Worm (Caenorhabditis elegans) whole organism, mixed stage, embryonic: ENCODE measurements around the gene ZK228.13.

Source experiments
- ceh-39 ChIP-seq: fragments of 150-350 bp; optimal IDR thresholded peaks from 2 replicates; lab custom pipeline; 2014; ENCODE audit warnings: missing biosample characterization, missing genetic modification characterization
- ces-1 ChIP-seq: fragments of 150-350 bp; optimal IDR thresholded peaks from 2 replicates; lab custom pipeline; 2014; ENCODE audit warnings: missing biosample characterization, missing genetic modification reagents, missing genetic modification characterization
- elt-3 ChIP-seq: fragments of 150-350 bp; optimal IDR thresholded peaks from 2 replicates; lab custom pipeline; 2014; ENCODE audit warnings: missing biosample characterization, missing genetic modification characterization
- lin-13 ChIP-seq: fragments of 150-350 bp; optimal IDR thresholded peaks from 2 replicates; lab custom pipeline; 2014; ENCODE audit warnings: missing biosample characterization, missing genetic modification characterization
- lsy-2 ChIP-seq: fragments of 150-350 bp; optimal IDR thresholded peaks from 2 replicates; lab custom pipeline; 2014; ENCODE audit warnings: missing biosample characterization, missing genetic modification characterization
- mab-5 ChIP-seq: fragments of 150-350 bp; optimal IDR thresholded peaks from 2 replicates; lab custom pipeline; 2014; ENCODE audit warnings: missing biosample characterization, missing genetic modification characterization
- mep-1 ChIP-seq: fragments of 150-350 bp; optimal IDR thresholded peaks from 2 replicates; lab custom pipeline; 2017; ENCODE audit warnings: missing biosample characterization, missing genetic modification reagents, missing genetic modification characterization, inconsistent platforms
- mls-2 ChIP-seq: sonication (generic microtip); optimal IDR thresholded peaks from 2 replicates; lab custom pipeline; 2016; ENCODE audit warnings: mild to moderate bottlenecking, missing genetic modification characterization, moderate library complexity, missing compliant biosample characterization
- nhr-237 ChIP-seq: fragments of 150-350 bp; optimal IDR thresholded peaks from 2 replicates; lab custom pipeline; 2014; ENCODE audit warnings: missing biosample characterization, missing genetic modification characterization
- nhr-28 ChIP-seq: fragments of 150-350 bp; optimal IDR thresholded peaks from 2 replicates; lab custom pipeline; 2014; ENCODE audit warnings: missing biosample characterization, missing genetic modification characterization
- snpc-4 ChIP-seq: fragments of 150-350 bp; optimal IDR thresholded peaks from 2 replicates; lab custom pipeline; 2014; ENCODE audit warnings: missing biosample characterization, missing genetic modification characterization
- unc-39 ChIP-seq: fragments of 150-350 bp; optimal IDR thresholded peaks from 2 replicates; lab custom pipeline; 2014; ENCODE audit warnings: missing biosample characterization, missing genetic modification characterization
- unc-62 ChIP-seq: fragments of 150-350 bp; optimal IDR thresholded peaks from 2 replicates; lab custom pipeline; 2014; ENCODE audit warnings: missing biosample characterization, missing genetic modification reagents, missing genetic modification characterization
- ztf-11 ChIP-seq: fragments of 150-350 bp; optimal IDR thresholded peaks from 2 replicates; lab custom pipeline; 2014; ENCODE audit warnings: missing biosample characterization, missing genetic modification characterization

DNA sequence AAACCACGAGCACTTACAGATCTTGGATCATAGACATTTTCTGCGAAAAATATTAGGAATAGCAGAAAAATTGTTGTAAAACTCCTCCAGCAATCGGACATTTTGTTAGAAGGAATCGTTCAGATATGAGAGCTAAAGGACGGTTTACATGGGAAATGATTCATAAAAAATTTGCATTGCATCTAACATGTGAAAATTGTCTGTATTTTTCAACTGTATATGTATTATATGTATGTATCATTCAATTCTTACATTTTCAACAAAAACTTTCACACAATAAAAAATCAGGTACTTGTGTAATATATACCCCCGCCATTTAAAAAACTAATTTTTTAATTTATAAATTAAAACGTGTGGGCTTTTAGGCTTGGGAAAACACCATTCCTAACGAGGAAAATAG, at the start of gene ZK228.13:
- TF ChIP-seq nhr-237 (tag; lab: Kevin White, UChicago) (no peak), nhr-28 (tag; lab: Kevin White, UChicago) (no peak), unc-62 (no peak), unc-39 (no peak), ces-1 (GFP tag; lab: Kevin White, UChicago) (no peak), elt-3 (tag; lab: Kevin White, UChicago) (no peak), ceh-39 (tag; lab: Kevin White, UChicago) (no peak), mep-1 (no peak), lin-13 (tag; lab: Kevin White, UChicago) (no peak), ztf-11 (no peak), snpc-4 (tag; lab: Kevin White, UChicago) (no peak), mls-2 (tag; lab: Kevin White, UChicago) (no peak), mab-5 (tag; lab: Kevin White, UChicago) (no peak), lsy-2 (tag; lab: Kevin White, UChicago) (no peak)
